Fruit fly (Drosophila melanogaster): ENCODE results near the gene CG4815.
"Not testable (repeated sequence)": the region's sequence is repeated elsewhere in the genome, so short reads cannot be mapped to it uniquely, and the experiment has no call there.

CG4815 gene

DNA sequence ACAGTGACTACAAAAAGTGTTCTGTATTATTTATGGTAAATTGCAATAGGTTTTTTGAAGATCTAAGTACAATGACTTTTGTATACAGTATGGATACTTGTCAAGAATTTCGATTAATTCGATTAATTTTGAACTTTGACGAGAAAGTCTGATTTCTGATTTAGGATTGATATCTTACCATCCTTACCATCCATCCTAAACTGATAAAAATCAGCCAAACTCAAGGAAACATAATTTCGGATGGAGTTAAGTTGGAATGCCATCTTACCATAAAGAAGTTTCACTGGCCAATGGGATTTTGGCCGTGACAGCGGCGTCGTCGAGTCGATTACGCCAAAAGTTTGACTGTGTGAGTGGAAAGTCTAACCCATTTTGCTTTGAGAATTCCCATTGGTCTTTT, at the start of gene CG4815:
TSS of gene CG4815 (minus strand) at position 101 of the 400 bp plus-strand sequence.
- TF ChIP-seq noc (tag; optimal IDR thresholded peaks at IDR 0.05): no peak

DNA sequence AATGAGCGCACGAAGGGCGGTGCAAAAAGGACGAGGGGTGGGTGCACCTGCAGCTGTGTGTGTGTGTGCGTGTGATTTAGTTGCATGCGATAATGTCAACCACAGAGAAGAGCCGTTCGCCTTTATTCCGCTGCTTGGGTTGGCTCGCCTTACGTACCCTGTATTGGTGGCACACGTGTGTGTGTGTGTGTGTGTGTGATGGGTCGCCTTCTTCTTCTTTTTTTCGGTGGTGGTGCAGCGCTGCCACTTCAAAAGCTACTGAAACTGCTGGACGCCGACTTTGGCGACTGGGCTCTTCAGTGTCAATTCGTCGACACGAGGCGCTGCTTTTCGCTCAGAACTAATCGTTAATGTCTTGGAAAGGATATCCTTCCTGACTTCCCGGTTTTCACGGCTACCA, 35.8 kb upstream of the CG4815 start, which contains the start of gene trv:
TSS of gene trv (plus strand) at position 301 of the 400 bp plus-strand sequence.
- no peak for TF ChIP-seq noc (tag; optimal IDR thresholded peaks at IDR 0.05)

DNA sequence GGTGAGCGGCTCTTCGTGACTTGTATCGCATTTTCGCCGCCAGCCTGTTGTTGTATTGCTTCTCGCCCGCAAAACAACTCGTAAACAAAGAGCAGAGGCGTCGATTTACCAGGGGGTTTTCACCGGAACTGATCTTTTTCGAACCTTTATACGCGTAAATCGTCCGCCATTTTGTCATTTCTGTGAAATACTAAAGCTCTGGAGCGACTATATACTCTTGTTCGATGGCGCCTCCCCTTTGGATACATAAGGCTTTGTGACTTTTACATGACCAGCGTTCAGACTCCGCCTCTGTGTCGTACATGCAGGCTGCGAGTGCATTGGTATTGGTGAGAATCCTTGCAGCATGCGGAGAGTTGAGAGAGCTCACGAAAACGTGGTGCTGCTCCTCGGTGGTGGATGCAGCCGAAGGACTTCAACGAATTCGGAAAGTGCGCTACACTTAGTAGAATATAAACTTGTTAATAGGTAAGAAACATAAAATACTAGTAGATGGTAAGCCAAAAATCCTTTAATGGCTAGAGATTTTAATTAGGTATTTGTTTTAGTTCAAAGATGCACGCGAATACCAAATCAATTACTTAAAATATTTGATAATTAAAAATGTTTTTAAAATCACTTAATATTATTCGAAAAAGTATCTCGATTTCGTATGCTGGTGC, 34.8 kb upstream of the CG4815 start:
- no peak for TF ChIP-seq noc (tag; optimal IDR thresholded peaks at IDR 0.05)

DNA sequence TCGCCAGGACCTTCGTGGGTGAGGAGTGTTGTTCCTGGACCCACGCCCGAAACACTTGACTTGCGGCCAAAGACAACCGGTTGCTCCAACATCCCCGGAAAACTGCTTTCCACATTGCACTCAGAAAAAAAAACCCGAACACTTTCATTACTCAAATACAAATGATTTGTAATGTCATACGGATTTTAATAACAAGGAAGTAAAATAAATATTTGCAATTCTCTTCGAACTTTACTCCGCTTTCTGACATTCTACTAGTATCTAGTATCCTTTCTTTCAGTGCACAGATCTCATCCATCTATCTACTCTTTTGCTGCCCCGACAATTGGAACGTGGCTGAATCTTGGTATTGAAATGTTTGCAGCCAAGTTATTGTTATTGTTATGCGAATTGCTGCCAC, 30.0 kb upstream of the CG4815 start:
- no peak for TF ChIP-seq noc (tag; optimal IDR thresholded peaks at IDR 0.05)

DNA sequence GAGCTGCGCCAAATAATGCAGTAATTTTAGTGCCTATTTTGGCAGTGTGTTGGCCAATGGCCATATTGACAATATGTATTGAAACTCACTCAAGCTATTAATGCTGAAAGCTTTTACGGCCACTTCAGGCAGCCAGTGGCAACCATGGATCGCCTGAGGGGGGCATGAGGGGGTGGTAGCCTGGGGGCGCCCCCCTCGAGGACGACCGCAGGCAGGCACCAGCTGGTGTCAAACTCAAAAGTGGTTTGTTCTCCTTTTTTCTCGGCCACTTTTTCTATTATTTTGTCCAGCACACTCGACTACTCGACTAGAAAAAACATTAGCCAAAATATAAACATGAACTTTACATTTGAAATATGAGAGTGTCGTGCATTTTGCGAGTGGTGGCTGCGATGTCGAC, 29.2 kb upstream of the CG4815 start:
- TF ChIP-seq noc (tag; optimal IDR thresholded peaks at IDR 0.05): no peak

DNA sequence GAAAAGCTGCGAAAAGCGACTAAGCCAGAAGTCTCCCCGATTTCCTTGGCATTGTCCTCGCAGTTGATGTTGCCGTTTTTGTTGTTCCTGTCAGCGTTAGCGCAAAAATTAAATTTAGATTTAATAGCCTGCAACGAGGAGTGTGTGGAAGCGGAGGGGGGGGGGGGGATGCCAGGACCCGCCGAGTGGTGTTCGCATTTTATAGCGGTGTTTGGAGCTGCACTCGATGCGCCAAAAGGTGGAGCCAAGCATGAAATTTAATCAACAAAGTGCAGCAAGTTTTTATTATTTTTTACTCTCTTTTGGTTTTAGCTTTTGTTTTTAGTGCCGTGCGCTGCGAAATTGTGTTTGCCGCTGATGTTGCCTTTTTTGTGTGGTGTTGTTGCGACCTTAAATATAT, 24.5 kb upstream of the CG4815 start:
- no peak for TF ChIP-seq noc (tag; optimal IDR thresholded peaks at IDR 0.05)

DNA sequence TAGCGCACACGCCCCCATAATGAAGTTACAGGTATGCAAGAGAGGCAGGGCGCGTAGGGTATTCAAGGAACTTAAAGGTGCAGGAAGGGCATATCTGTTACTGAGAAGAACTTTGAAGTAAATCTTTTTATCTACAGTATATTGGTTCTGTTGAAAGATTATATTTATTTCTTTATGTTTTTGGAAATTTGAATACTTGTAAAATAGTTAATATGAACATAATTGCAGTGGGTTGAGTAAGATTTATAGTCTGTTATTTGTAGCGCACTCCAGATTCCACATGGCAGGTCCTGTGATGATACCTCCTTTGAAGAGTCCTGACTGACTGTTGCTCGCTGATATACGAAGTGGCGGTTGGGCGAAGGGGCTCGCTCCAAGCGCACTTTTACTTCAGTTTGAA, 13.5 kb upstream of the CG4815 start:
- no peak for TF ChIP-seq noc (tag; optimal IDR thresholded peaks at IDR 0.05)

DNA sequence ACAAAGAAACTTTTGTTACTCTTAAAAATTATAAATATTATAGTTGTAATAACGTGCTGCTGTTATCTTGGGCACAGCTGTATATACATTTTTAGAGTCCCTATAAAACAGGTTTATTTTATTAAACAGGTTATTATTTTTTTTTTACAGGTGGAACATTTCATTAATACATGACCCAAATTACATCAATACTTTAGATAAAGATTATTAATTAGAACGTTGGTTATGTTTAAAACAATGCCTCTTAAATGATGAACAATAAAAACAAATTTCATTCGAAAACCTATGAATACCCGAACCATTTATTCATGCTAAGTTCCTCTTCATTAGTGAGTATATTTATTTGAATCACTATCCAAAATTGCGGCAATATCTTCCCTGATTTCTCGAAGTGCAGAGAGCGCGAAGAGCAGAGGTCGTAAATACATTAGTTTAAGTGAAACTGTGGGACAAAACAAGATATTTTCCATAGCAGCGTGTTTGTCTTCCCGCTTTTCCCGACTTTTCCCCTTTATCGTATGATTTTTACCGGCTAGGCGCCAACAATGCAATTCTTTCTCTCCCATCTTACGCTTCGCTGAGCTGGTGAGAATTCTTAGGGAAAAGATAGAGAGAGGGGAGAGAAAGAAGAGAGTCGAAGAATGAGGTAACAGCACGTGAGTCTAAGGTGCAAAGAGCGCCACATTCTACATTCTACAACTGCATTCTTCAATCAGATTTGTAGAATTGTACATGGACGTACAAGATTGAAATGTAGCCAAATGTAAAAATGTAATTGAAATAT, 1.7 kb downstream of the CG4815 start:
- TF ChIP-seq noc (tag; optimal IDR thresholded peaks at IDR 0.05): peak; percentile 13

DNA sequence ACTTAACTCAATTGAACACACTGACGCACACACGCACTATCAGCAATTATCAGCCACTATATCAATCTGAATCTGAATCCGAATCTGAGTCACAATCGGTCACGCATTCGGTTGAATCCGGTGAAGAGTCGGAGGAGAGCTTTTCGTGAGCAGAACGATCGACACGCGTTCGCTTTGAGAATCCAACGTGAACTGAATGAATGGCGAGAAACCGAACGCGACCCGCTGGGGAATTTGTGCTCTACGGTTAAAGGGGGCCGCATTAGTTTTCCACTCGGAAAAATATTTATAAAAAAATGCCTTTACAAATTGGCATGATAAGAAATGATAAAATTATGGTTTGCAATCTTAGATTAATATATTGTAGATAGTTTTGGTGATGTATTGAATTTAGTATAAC, 2.4 kb downstream of the CG4815 start, which contains the start of gene betaTub97EF:
TSS of gene betaTub97EF (minus strand) at position 196 of the 400 bp plus-strand sequence.
- no peak for TF ChIP-seq noc (tag; optimal IDR thresholded peaks at IDR 0.05)

DNA sequence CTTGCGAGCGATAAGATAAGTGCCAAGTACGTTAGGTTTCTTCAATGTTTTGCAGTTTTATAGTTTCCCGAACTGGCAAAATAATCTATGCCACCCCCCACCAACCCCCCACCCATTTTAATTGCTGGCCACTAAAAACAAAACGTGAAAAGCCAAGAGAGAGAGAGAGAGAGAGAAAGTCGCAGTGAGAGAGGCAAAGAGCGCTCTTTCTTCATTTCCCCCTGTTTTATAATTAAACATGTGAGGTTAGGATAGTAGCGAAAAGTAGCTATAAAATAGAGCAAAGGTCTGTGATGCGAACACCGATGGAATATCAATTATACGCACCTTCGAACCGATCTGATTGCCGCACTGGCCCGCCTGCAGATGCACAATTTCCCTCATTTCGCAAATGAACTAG, 2.8 kb downstream of the CG4815 start:
- TF ChIP-seq noc (tag; optimal IDR thresholded peaks at IDR 0.05): no peak

DNA sequence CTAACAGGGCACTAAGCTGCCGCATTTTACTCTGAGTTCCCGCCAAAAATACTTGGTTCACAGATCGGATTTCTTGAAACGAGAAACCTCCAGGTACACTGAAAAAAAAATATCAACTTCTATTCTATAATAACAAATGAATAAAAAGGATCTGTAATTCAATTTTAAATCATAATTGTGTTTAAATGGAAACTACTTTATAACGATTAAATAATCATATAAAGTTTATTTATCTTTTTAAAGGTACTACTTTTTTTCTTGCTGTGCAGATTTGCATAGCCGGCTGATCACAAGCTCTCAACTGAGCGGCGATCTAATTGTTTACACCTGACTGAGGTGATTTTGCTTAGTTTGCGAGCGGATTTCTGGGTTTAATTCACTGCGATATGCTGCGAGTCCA, 3.2 kb downstream of the CG4815 start:
- TF ChIP-seq noc (tag; optimal IDR thresholded peaks at IDR 0.05): peak; percentile 84

DNA sequence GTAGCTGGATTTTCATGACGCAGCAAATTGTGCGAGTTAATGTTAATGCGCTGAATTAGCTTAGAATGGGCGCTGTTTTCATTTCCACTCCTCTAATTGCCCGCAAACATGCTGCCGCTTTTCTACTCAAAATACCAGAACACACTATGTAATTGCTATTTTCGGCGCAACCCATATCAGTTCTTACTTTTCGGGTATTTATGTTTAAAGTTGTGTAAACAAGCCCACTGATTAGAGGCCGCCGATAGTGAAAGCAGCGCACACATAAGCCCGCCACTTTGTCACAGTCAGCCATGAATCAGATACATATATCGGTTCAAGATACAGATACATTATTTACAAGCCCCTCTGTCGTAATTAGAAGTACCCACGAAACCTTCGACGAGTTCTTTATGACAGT, 3.8 kb downstream of the CG4815 start:
- TF ChIP-seq noc (tag; optimal IDR thresholded peaks at IDR 0.05): no peak

DNA sequence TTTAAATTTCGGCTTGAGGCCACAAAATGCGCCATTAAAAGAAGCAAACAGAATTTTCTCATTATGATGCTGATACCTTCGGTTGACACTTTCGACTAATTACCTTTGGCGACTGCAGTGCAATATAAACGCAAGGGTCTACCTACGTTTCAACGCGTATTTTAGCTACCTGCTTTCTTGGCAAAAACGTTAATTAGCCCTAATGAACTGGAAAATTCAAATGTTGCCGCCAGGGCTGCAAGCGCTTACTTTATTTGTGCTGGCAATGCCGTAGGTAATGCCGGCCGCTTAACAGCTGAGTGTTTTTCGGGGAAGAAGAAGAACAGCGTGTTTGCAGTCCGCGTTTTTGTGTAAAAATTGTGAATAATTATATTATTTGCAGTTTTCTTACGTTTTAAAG, 27.4 kb downstream of the CG4815 start, which contains the start of the genes CG31131 and CG4849:
TSS of gene CG31131 (minus strand) at position 101 of the 400 bp plus-strand sequence.
TSS of gene CG4849 (plus strand) at position 297 of the 400 bp plus-strand sequence.
- not testable (repeated sequence) for TF ChIP-seq noc (tag; optimal IDR thresholded peaks at IDR 0.05)

DNA sequence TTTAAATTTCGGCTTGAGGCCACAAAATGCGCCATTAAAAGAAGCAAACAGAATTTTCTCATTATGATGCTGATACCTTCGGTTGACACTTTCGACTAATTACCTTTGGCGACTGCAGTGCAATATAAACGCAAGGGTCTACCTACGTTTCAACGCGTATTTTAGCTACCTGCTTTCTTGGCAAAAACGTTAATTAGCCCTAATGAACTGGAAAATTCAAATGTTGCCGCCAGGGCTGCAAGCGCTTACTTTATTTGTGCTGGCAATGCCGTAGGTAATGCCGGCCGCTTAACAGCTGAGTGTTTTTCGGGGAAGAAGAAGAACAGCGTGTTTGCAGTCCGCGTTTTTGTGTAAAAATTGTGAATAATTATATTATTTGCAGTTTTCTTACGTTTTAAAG, 30.1 kb downstream of the CG4815 start, which contains the start of gene CG31253:
TSS of gene CG31253 (minus strand) at position 101 of the 400 bp plus-strand sequence.
- not testable (repeated sequence) for TF ChIP-seq noc (tag; optimal IDR thresholded peaks at IDR 0.05)

DNA sequence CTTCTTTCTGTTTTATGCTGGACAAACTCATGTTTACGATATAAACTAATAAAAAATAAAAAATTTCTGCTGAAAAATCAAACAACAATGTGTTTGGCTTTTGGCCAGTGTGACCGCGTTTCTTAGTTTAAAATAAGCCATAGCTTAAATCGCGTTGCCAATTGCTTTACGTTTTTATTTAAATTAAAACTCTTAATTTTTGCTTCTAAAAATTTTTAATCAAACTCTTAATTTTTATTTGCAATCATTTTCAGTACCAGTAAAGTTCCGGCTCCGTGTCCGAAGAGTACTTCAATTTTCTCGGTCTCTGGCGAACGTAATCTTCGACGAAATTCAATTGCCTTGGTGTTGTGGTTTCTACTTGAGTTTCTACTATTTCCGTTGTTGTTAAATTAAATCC, 31.4 kb downstream of the CG4815 start, which contains the start of the genes CG42487 and CG4884:
TSS of gene CG42487 (minus strand) at position 101 of the 400 bp plus-strand sequence.
TSS of gene CG4884 (minus strand) at position 101 of the 400 bp plus-strand sequence.
- not testable (repeated sequence) for TF ChIP-seq noc (tag; optimal IDR thresholded peaks at IDR 0.05)

DNA sequence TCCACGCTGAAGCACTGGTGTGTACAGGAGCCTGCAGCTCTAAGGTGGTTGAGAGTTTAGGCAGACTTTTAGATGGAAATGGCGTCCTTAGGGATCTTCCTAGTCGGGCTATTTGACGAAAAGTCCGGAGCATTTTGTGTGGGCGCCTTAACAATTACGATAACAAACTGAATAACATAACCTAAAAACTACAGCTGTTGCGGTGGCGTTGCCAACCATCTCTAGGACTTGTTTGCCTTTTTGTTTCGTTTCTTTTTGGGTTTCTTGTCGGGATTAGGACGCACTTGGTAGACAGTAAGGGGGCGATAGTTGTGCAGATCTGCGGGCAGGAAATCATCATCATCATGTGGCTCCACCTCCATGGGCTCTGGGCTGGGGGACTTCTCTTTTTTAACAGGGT, 32.6 kb downstream of the CG4815 start:
- no peak for TF ChIP-seq noc (tag; optimal IDR thresholded peaks at IDR 0.05)

DNA sequence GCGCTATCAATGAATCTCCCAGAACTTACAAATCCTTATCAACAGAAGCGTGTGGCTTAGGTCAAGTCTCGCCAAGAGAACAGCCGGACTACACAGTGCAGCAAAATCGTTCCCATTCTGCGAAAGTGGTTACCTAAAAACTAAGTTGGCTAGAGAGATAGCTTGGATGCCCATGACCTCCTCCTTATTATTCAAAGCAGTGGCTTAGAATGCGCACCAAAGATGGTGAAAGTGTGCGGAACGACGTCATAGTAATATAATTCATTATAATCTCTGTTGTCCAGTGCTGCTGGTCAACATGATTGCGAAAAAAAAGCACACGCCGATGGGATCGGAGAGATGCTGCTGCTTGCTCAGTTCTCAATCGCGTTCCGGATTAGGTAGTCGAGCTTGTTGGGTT, 36.0 kb downstream of the CG4815 start, which contains the start of gene Nep7:
TSS of gene Nep7 (plus strand) at position 385 of the 400 bp plus-strand sequence.
- TF ChIP-seq noc (tag; optimal IDR thresholded peaks at IDR 0.05): peak; percentile 77
